ENCODE assay signal across 5 worm cellular contexts in the genomic region with DNA sequence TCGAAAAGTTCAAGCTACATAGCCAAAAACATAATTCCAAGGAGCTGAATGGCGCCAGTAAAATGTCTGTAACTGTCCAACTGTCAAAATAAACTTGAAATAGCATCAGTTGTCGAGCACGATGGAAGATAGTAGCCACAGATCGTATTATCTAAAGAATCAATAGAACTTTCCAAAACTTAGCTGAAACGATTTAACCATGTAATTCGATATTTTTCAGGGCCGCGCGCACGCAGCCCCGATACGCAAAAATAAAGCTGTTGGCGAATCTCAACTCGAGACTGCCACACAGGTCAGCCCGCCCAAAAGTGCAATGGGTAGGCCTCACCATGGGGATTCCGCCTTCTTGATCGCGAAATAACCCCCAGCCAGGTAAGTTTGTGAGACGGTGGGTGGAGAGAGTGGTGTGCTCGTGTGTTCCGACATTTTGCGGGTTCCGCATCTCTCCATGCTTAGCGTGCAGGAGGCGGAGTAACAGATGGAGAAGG.
A peak's percentile ranks its signal among the peaks of the same experiment; 100 is the strongest.
TF ChIP-seq lines count a peak whose summit lies in the region.

No protein-coding gene starts in this region.

TF ChIP-seq in whole organism, L1 larva, 84 proteins besides CTCF, POLR2A, EP300 and RAD21 (continues in another document):
- TF ChIP-seq mep-1 (tag; optimal IDR thresholded peaks at IDR 0.05; lab: Kevin White, UChicago) (no peak), mab-9 (GFP tag; IDR thresholded peaks at IDR 0.05; lab: Robert Waterston, UW) (no peak), snpc-4 (tag; optimal IDR thresholded peaks at IDR 0.05; lab: Kevin White, UChicago) (peak; percentile 97), efl-1 (optimal IDR thresholded peaks at IDR 0.05; lab: Kevin White, UChicago) (peak; percentile 10 to 48), efl-1 (GFP tag; optimal IDR thresholded peaks at IDR 0.05 in 1 of 2; lab: Kevin White, UChicago) (peak in 1 of 2 experiments; percentile 92), fos-1 (tag; optimal IDR thresholded peaks at IDR 0.05; lab: Kevin White, UChicago) (peak; percentile 46), snu-23 (GFP tag; optimal IDR thresholded peaks at IDR 0.05; lab: Kevin White, UChicago) (peak; percentile 59), nhr-20 (tag; optimal IDR thresholded peaks at IDR 0.05; lab: Kevin White, UChicago) (peak; percentile 69), Y116A8C.19 (tag; optimal IDR thresholded peaks at IDR 0.05; lab: Kevin White, UChicago; ENCODE audit: borderline replicate concordance) (no peak), lin-13 (GFP tag; optimal IDR thresholded peaks at IDR 0.05; lab: Kevin White, UChicago) (no peak), egl-13 (tag; optimal IDR thresholded peaks at IDR 0.05; lab: Kevin White, UChicago) (no peak), C04F5.9 (tag; optimal IDR thresholded peaks at IDR 0.05; lab: Kevin White, UChicago) (no peak), elt-3 (tag; optimal IDR thresholded peaks at IDR 0.05; lab: Kevin White, UChicago) (no peak), lir-3 (tag; optimal IDR thresholded peaks at IDR 0.05; lab: Kevin White, UChicago; ENCODE audit: poor library complexity) (no peak), nhr-11 (tag; optimal IDR thresholded peaks at IDR 0.05; lab: Kevin White, UChicago) (no peak), aha-1 (tag; optimal IDR thresholded peaks at IDR 0.05; lab: Kevin White, UChicago) (no peak), unc-98 (GFP tag; IDR thresholded peaks at IDR 0.05; lab: Robert Waterston, UW) (no peak)

TF ChIP-seq in whole organism, L3 larva, 47 proteins besides CTCF, POLR2A, EP300 and RAD21 (continues in another document):
- TF ChIP-seq nhr-12 (tag; optimal IDR thresholded peaks at IDR 0.05; lab: Kevin White, UChicago): no peak
- peak; percentile 94 for TF ChIP-seq ama-1 (optimal IDR thresholded peaks at IDR 0.05; lab: Kevin White, UChicago)
- TF ChIP-seq mdl-1 (tag; optimal IDR thresholded peaks at IDR 0.05; lab: Kevin White, UChicago): no peak
- TF ChIP-seq elt-1 (tag; optimal IDR thresholded peaks at IDR 0.05; lab: Kevin White, UChicago): no peak
- TF ChIP-seq nfya-1 (tag; optimal IDR thresholded peaks at IDR 0.05; lab: Kevin White, UChicago; ENCODE audit: insufficient read depth): peak; percentile 28
- no peak for TF ChIP-seq eor-1 (tag; optimal IDR thresholded peaks at IDR 0.05; lab: Kevin White, UChicago)
- peak; percentile 37 for TF ChIP-seq ceh-28 (tag; optimal IDR thresholded peaks at IDR 0.05; lab: Kevin White, UChicago)
- TF ChIP-seq zag-1 (tag; optimal IDR thresholded peaks at IDR 0.05; lab: Kevin White, UChicago): no peak
- TF ChIP-seq nhr-23 (tag; optimal IDR thresholded peaks at IDR 0.05; lab: Kevin White, UChicago): peak; percentile 14
- TF ChIP-seq nhr-43 (tag; optimal IDR thresholded peaks at IDR 0.05; lab: Kevin White, UChicago; ENCODE audit: poor library complexity, severe bottlenecking): peak; percentile 78
- peak; percentile 22 for TF ChIP-seq lin-15B (tag; optimal IDR thresholded peaks at IDR 0.05; lab: Kevin White, UChicago)
- TF ChIP-seq pqm-1 (tag; optimal IDR thresholded peaks at IDR 0.05; lab: Kevin White, UChicago): peak; percentile 24
- peak; percentile 61 for TF ChIP-seq elt-2 (tag; optimal IDR thresholded peaks at IDR 0.05; lab: Kevin White, UChicago)
- TF ChIP-seq snpc-4 (tag; optimal IDR thresholded peaks at IDR 0.05; lab: Kevin White, UChicago): peak; percentile 94
- TF ChIP-seq tbx-2 (tag; optimal IDR thresholded peaks at IDR 0.05; lab: Kevin White, UChicago): peak; percentile 40
- TF ChIP-seq lsy-12 (tag; optimal IDR thresholded peaks at IDR 0.05; lab: Kevin White, UChicago): peak; percentile 71
- TF ChIP-seq unc-39 (tag; optimal IDR thresholded peaks at IDR 0.05; lab: Kevin White, UChicago): no peak

TF ChIP-seq in whole organism, early embryonic, 17 proteins besides CTCF, POLR2A, EP300 and RAD21:
- TF ChIP-seq sea-1 (GFP tag; conservative IDR thresholded peaks at IDR 0.05; lab: Robert Waterston, UW): peak; percentile 72; the same call in 1 of the 2 replicates
- TF ChIP-seq scrt-1 (GFP tag; IDR thresholded peaks at IDR 0.05; lab: Robert Waterston, UW): no peak
- TF ChIP-seq aly-1 (tag; optimal IDR thresholded peaks at IDR 0.05; lab: Kevin White, UChicago): peak; percentile 36
- TF ChIP-seq hmbx-1 (tag; optimal IDR thresholded peaks at IDR 0.05; lab: Kevin White, UChicago): no peak
- TF ChIP-seq tra-4 (tag; optimal IDR thresholded peaks at IDR 0.05; lab: Kevin White, UChicago): no peak
- TF ChIP-seq pes-1 (GFP tag; IDR thresholded peaks at IDR 0.05; lab: Robert Waterston, UW): no peak
- peak; percentile 2 for TF ChIP-seq B0310.2 (tag; optimal IDR thresholded peaks at IDR 0.05; lab: Kevin White, UChicago)
- no peak for TF ChIP-seq hnd-1 (tag; optimal IDR thresholded peaks at IDR 0.05; lab: Kevin White, UChicago)
- TF ChIP-seq flt-1 (GFP tag; IDR thresholded peaks at IDR 0.05; lab: Robert Waterston, UW): no peak
- TF ChIP-seq ama-1 (optimal IDR thresholded peaks at IDR 0.05; lab: Kevin White, UChicago): peak; percentile 86
- 0 out of 2 replicates have a peak, but pooled peaks have one; percentile 32 for TF ChIP-seq tbx-11 (GFP tag; IDR thresholded peaks at IDR 0.05; lab: Robert Waterston, UW)
- TF ChIP-seq tbx-37 (GFP tag; conservative IDR thresholded peaks at IDR 0.05; lab: Robert Waterston, UW): no peak
- TF ChIP-seq ceh-36 (tag; optimal IDR thresholded peaks at IDR 0.05; lab: Kevin White, UChicago): no peak
- no peak for TF ChIP-seq ets-7 (tag; optimal IDR thresholded peaks at IDR 0.05; lab: Kevin White, UChicago)
- TF ChIP-seq hmg-4 (GFP tag; optimal IDR thresholded peaks at IDR 0.05; lab: Kevin White, UChicago): peak; percentile 41
- no peak for TF ChIP-seq F13C5.2 (tag; optimal IDR thresholded peaks at IDR 0.05; lab: Kevin White, UChicago)
- TF ChIP-seq ceh-13 (GFP tag; optimal IDR thresholded peaks at IDR 0.05; lab: Kevin White, UChicago): no peak

TF ChIP-seq in whole organism, midembryonic, 9 proteins besides CTCF, POLR2A, EP300 and RAD21:
- TF ChIP-seq cog-1 (tag; optimal IDR thresholded peaks at IDR 0.05; lab: Kevin White, UChicago) (no peak), flt-1 (GFP tag; IDR thresholded peaks at IDR 0.05; lab: Robert Waterston, UW) (peak; percentile 70; the same call in 1 of the 2 replicates), klf-2 (GFP tag; conservative IDR thresholded peaks at IDR 0.05; lab: Robert Waterston, UW) (no peak), med-1 (GFP tag; optimal IDR thresholded peaks at IDR 0.05; lab: Kevin White, UChicago; ENCODE audit: insufficient read depth) (no peak), ztf-23 (GFP tag; IDR thresholded peaks at IDR 0.05; lab: Robert Waterston, UW) (no peak), tab-1 (GFP tag; IDR thresholded peaks at IDR 0.05; lab: Robert Waterston, UW) (0 out of 2 replicates have a peak, but pooled peaks have one; percentile 68), ztf-29 (GFP tag; IDR thresholded peaks at IDR 0.05; lab: Robert Waterston, UW) (no peak), ref-1 (GFP tag; conservative IDR thresholded peaks at IDR 0.05; lab: Robert Waterston, UW) (no peak)

TF ChIP-seq in whole organism, young adult, 124 proteins besides CTCF, POLR2A, EP300 and RAD21 (continues in another document):
- TF ChIP-seq lin-35 (GFP tag; optimal IDR thresholded peaks at IDR 0.05; lab: Kevin White, UChicago) (peak in 1 of 3 experiments; percentile 50), egl-18 (GFP tag; IDR thresholded peaks at IDR 0.05; lab: Robert Waterston, UW) (0 out of 2 replicates have a peak, but pooled peaks have one; percentile 45), hlh-26 (GFP tag; conservative IDR thresholded peaks at IDR 0.05; lab: Robert Waterston, UW) (no peak), ztf-26 (tag; optimal IDR thresholded peaks at IDR 0.05; lab: Kevin White, UChicago) (no peak), lsy-27 (tag; optimal IDR thresholded peaks at IDR 0.05; lab: Kevin White, UChicago; ENCODE audit: borderline replicate concordance, insufficient read depth) (no peak), B0019.2 (GFP tag; conservative IDR thresholded peaks at IDR 0.05; lab: Robert Waterston, UW) (no peak), lin-40 (tag; optimal IDR thresholded peaks at IDR 0.05; lab: Kevin White, UChicago) (no peak), hmg-20 (GFP tag; IDR thresholded peaks at IDR 0.05; lab: Robert Waterston, UW) (peak; percentile 43; the same call in 1 of the 2 replicates), K11D2.4 (GFP tag; IDR thresholded peaks at IDR 0.05; lab: Robert Waterston, UW) (peak; percentile 52; the same call in 1 of the 2 replicates), lsl-1 (GFP tag; optimal IDR thresholded peaks at IDR 0.05; lab: Kevin White, UChicago) (peak; percentile 64), bed-2 (GFP tag; IDR thresholded peaks at IDR 0.05; lab: Robert Waterston, UW) (no peak), tlf-1 (GFP tag; optimal IDR thresholded peaks at IDR 0.05; lab: Kevin White, UChicago) (peak; percentile 19), Y79H2A.3 (GFP tag; conservative IDR thresholded peaks at IDR 0.05; lab: Robert Waterston, UW) (no peak), akir-1 (GFP tag; optimal IDR thresholded peaks at IDR 0.05; lab: Kevin White, UChicago) (no peak), F33H1.4 (GFP tag; IDR thresholded peaks at IDR 0.05; lab: Robert Waterston, UW) (peak; percentile 66), nhr-90 (tag; optimal IDR thresholded peaks at IDR 0.05; lab: Kevin White, UChicago) (no peak), aptf-3 (GFP tag; IDR thresholded peaks at IDR 0.05; lab: Robert Waterston, UW) (0 out of 2 replicates have a peak, but pooled peaks have one; percentile 52), nhr-120 (GFP tag; IDR thresholded peaks at IDR 0.05; lab: Robert Waterston, UW) (no peak), T07F8.4 (tag; optimal IDR thresholded peaks at IDR 0.05; lab: Kevin White, UChicago) (no peak), lin-26 (GFP tag; IDR thresholded peaks at IDR 0.05; lab: Robert Waterston, UW) (peak; percentile 80), C06A6.2 (GFP tag; conservative IDR thresholded peaks at IDR 0.05; lab: Robert Waterston, UW) (0 out of 2 replicates have a peak, but pooled peaks have one; percentile 20), pha-4 (tag; optimal IDR thresholded peaks at IDR 0.05; lab: Kevin White, UChicago) (no peak), die-1 (tag; optimal IDR thresholded peaks at IDR 0.05; lab: Kevin White, UChicago) (no peak), egrh-3 (GFP tag; IDR thresholded peaks at IDR 0.05; lab: Robert Waterston, UW) (peak; percentile 73), hsf-1 (GFP tag; IDR thresholded peaks at IDR 0.05; lab: Robert Waterston, UW) (peak; percentile 74), Y53G8AR.9 (GFP tag; conservative IDR thresholded peaks at IDR 0.05; lab: Robert Waterston, UW) (peak; percentile 86), ztf-25 (GFP tag; IDR thresholded peaks at IDR 0.05; lab: Robert Waterston, UW) (no peak), tbp1 (GFP tag; optimal IDR thresholded peaks at IDR 0.05; lab: Kevin White, UChicago) (peak; percentile 77), mxl-1 (tag; optimal IDR thresholded peaks at IDR 0.05; lab: Kevin White, UChicago) (no peak), madf-3 (GFP tag; IDR thresholded peaks at IDR 0.05; lab: Robert Waterston, UW) (no peak), atf-7 (tag; optimal IDR thresholded peaks at IDR 0.05; lab: Kevin White, UChicago) (peak; percentile 26), him-1 (tag; optimal IDR thresholded peaks at IDR 0.05; lab: Kevin White, UChicago) (peak; percentile 94), snpc-3.4 (tag; optimal IDR thresholded peaks at IDR 0.05; lab: Kevin White, UChicago) (peak; percentile 83)
